Worm (Caenorhabditis elegans): ENCODE measurements around the gene ZK742.7.

The ZK742.7 gene

DNA sequence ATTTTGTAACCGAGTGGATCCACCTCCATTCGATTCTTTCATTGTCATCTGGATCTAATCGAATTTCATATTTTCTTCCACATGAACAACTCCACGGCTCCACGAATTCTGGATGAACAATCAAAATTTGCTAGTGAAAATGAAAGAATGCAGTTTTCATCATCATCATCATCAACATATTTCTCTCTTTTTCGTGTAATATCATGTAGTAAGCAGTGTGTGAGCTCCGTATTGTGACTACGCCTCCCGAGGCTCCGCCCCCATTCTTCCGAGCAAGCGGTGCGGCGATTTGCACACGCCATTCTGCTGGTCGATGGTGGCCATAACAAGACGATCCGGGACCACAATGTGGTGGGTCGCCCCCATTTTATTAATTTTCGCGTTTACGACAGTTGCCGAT lies at the start of gene ZK742.7:
Gene ZK742.7, plus strand, starts transcription at position 301 of the 400 bp plus-strand sequence.
- no peak for TF ChIP-seq mml-1 (tag; optimal IDR thresholded peaks at IDR 0.05)
- TF ChIP-seq daf-12 (tag; optimal IDR thresholded peaks at IDR 0.05): no peak
- TF ChIP-seq fkh-10 (GFP tag; optimal IDR thresholded peaks at IDR 0.05): peak; percentile 15
- TF ChIP-seq fos-1 (tag; optimal IDR thresholded peaks at IDR 0.05): no peak
- TF ChIP-seq nhr-67 (tag; optimal IDR thresholded peaks at IDR 0.05): no peak

DNA sequence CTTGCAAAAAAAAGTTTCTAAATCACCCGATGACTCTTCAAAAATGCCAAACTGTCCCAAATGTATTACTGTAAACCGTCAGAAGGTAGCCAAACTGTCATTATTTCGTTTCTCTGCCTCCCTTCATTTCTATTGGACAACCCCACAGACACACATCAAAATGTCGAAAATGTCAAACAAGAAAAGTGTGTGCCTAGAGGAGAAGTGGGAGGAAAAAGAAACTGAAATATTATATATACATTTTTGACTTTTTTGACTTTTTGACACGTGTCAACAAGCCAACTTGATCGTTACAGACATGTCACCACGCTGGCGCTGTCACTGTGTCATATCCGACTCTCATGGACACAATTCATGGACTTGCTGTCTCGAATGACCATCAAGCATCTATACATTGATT lies 48.5 kb upstream of the ZK742.7 start:
- TF ChIP-seq aly-2 (tag; optimal IDR thresholded peaks at IDR 0.05) (no peak), pha-4 (tag; optimal IDR thresholded peaks at IDR 0.05) (no peak), lin-39 (tag; optimal IDR thresholded peaks at IDR 0.05) (no peak), nhr-23 (tag; optimal IDR thresholded peaks at IDR 0.05) (no peak), nhr-11 (tag; optimal IDR thresholded peaks at IDR 0.05) (no peak)

DNA sequence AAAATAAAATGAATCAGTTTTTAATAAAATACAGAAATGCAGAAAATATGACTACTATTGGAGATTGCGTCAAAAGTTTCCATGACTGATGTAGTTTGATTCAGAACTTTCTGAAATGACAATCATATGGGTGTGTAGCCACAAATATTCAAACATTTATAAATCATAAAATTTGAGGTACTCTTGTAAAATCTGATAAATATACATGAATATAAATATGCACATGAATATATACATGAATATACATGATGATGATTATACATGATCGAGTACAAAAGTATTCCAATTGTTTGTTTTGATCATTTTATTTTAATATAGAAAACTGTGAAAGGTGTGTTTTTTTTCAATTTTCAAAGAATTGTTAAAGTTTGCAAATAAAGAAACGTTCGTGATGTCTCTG lies 43.6 kb upstream of the ZK742.7 start, which contains the start of gene T05B11.4:
Gene T05B11.4, minus strand, starts transcription at position 101 of the 400 bp plus-strand sequence.
- TF ChIP-seq lin-39 (tag; optimal IDR thresholded peaks at IDR 0.05): no peak
- TF ChIP-seq eor-1 (tag; optimal IDR thresholded peaks at IDR 0.05): no peak
- TF ChIP-seq nhr-237 (tag; optimal IDR thresholded peaks at IDR 0.05): no peak
- no peak for TF ChIP-seq sea-2 (GFP tag; optimal IDR thresholded peaks at IDR 0.05)
- TF ChIP-seq snpc-4 (tag; optimal IDR thresholded peaks at IDR 0.05): no peak
- TF ChIP-seq mml-1 (tag; optimal IDR thresholded peaks at IDR 0.05): no peak
- TF ChIP-seq aly-2 (tag; optimal IDR thresholded peaks at IDR 0.05): no peak
- no peak for TF ChIP-seq nhr-28 (tag; optimal IDR thresholded peaks at IDR 0.05)
- TF ChIP-seq ZK546.5 (tag; optimal IDR thresholded peaks at IDR 0.05): no peak

DNA sequence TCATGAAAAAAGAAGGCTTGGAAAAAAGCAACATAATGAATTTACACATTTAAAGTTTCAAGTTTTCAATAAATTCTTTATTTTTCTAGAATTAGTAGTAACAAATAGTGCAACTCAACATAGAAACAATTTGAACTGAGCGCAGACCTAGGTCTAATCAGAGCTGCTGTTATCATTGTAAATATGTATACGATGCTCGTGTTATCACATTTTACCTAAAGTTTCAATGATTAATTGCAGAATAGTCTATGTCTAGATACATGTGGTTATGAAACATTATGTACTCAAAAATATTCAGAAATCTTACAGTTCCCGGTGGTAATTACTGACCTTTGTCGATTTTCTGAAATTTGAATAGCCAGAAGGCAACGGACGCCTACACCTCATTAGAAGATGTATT lies 42.2 kb upstream of the ZK742.7 start:
- no peak for TF ChIP-seq elt-1 (tag; optimal IDR thresholded peaks at IDR 0.05)
- no peak for TF ChIP-seq lin-15B (tag; optimal IDR thresholded peaks at IDR 0.05)
- no peak for TF ChIP-seq daf-12 (tag; optimal IDR thresholded peaks at IDR 0.05)
- TF ChIP-seq elt-2 (tag; optimal IDR thresholded peaks at IDR 0.05): peak; percentile 43
- peak; percentile 31 for TF ChIP-seq pqm-1 (tag; optimal IDR thresholded peaks at IDR 0.05)

ce11 chrV:7759270-7759669 lies 38.9 kb upstream of the ZK742.7 start:
- TF ChIP-seq nhr-76 (tag; optimal IDR thresholded peaks at IDR 0.05) (no peak), mdl-1 (tag; optimal IDR thresholded peaks at IDR 0.05) (peak; percentile 73), fkh-2 (tag; optimal IDR thresholded peaks at IDR 0.05) (no peak), lin-39 (tag; optimal IDR thresholded peaks at IDR 0.05) (peak; percentile 46), daf-12 (tag; optimal IDR thresholded peaks at IDR 0.05) (no peak), nhr-23 (tag; optimal IDR thresholded peaks at IDR 0.05) (peak; percentile 31), ceh-9 (tag; optimal IDR thresholded peaks at IDR 0.05) (no peak), elt-2 (tag; optimal IDR thresholded peaks at IDR 0.05) (no peak), eor-1 (tag; optimal IDR thresholded peaks at IDR 0.05) (no peak), skn-1 (tag; optimal IDR thresholded peaks at IDR 0.05) (no peak), elt-3 (tag; optimal IDR thresholded peaks at IDR 0.05) (no peak), nhr-25 (tag; optimal IDR thresholded peaks at IDR 0.05) (no peak), unc-39 (tag; optimal IDR thresholded peaks at IDR 0.05) (no peak), elt-1 (tag; optimal IDR thresholded peaks at IDR 0.05) (peak; percentile 30), nhr-43 (tag; optimal IDR thresholded peaks at IDR 0.05; ENCODE audit: poor library complexity, severe bottlenecking) (no peak), ztf-11 (tag; optimal IDR thresholded peaks at IDR 0.05) (no peak), nhr-11 (tag; optimal IDR thresholded peaks at IDR 0.05) (no peak), zag-1 (tag; optimal IDR thresholded peaks at IDR 0.05) (no peak), ZK546.5 (tag; optimal IDR thresholded peaks at IDR 0.05) (no peak), nhr-12 (tag; optimal IDR thresholded peaks at IDR 0.05) (no peak), egl-27 (tag; optimal IDR thresholded peaks at IDR 0.05) (no peak), aly-2 (tag; optimal IDR thresholded peaks at IDR 0.05) (no peak), tbx-2 (tag; optimal IDR thresholded peaks at IDR 0.05) (no peak), snpc-4 (tag; optimal IDR thresholded peaks at IDR 0.05) (peak; percentile 46), pha-4 (tag; optimal IDR thresholded peaks at IDR 0.05) (peak; percentile 61), fos-1 (tag; optimal IDR thresholded peaks at IDR 0.05) (no peak), nfya-1 (tag; optimal IDR thresholded peaks at IDR 0.05; ENCODE audit: insufficient read depth) (peak; percentile 57), hmg-11 (tag; optimal IDR thresholded peaks at IDR 0.05) (peak; percentile 42), pqm-1 (tag; optimal IDR thresholded peaks at IDR 0.05) (no peak), fkh-10 (GFP tag; optimal IDR thresholded peaks at IDR 0.05) (peak; percentile 38), lin-15B (tag; optimal IDR thresholded peaks at IDR 0.05) (peak; percentile 23), nhr-77 (tag; optimal IDR thresholded peaks at IDR 0.05) (no peak), unc-62 (GFP tag; optimal IDR thresholded peaks at IDR 0.05) (peak; percentile 67), nhr-67 (tag; optimal IDR thresholded peaks at IDR 0.05) (no peak), jun-1 (tag; optimal IDR thresholded peaks at IDR 0.05) (no peak), egl-5 (tag; optimal IDR thresholded peaks at IDR 0.05) (peak; percentile 79), sea-2 (GFP tag; optimal IDR thresholded peaks at IDR 0.05) (no peak), R02D3.7 (tag; optimal IDR thresholded peaks at IDR 0.05) (no peak), ceh-16 (tag; optimal IDR thresholded peaks at IDR 0.05) (no peak)
